In genomic region chrV:13907557-13908104, ce11 we compare ENCODE assay signal across 5 worm cellular contexts.
A peak's percentile ranks its signal among the peaks of the same experiment; 100 is the strongest.
TF ChIP-seq lines count a peak whose summit lies in the region.

No protein-coding gene starts in this region.

TF ChIP-seq in whole organism, L1 larva, 84 proteins besides CTCF, POLR2A, EP300 and RAD21 (continues in another document):
- TF ChIP-seq dpl-1 (GFP tag; optimal IDR thresholded peaks at IDR 0.05; lab: Kevin White, UChicago) = peak in 1 of 3 experiments; percentile 6
- peak; percentile 35 for TF ChIP-seq dsc-1 (tag; optimal IDR thresholded peaks at IDR 0.05; lab: Kevin White, UChicago)
- TF ChIP-seq lsy-2 (tag; optimal IDR thresholded peaks at IDR 0.05; lab: Kevin White, UChicago) = peak in 1 of 2 experiments; percentile 45
- TF ChIP-seq hlh-17 (GFP tag; optimal IDR thresholded peaks at IDR 0.05; lab: Kevin White, UChicago; ENCODE audit: borderline replicate concordance) = no peak
- TF ChIP-seq ama-1 (optimal IDR thresholded peaks at IDR 0.05; lab: Kevin White, UChicago) = peak; percentile 96
- no peak for TF ChIP-seq aha-1 (tag; optimal IDR thresholded peaks at IDR 0.05; lab: Kevin White, UChicago)
- TF ChIP-seq pqm-1 (tag; optimal IDR thresholded peaks at IDR 0.05; lab: Kevin White, UChicago) = no peak
- TF ChIP-seq nhr-47 (tag; optimal IDR thresholded peaks at IDR 0.05; lab: Kevin White, UChicago) = peak; percentile 52
- TF ChIP-seq nhr-85 (tag; lab: Kevin White, UChicago) = peak; percentile 11
- TF ChIP-seq C16A3.4 (tag; optimal IDR thresholded peaks at IDR 0.05; lab: Kevin White, UChicago) = peak; percentile 41
- TF ChIP-seq hpl-2 (GFP tag; optimal IDR thresholded peaks at IDR 0.05; lab: Kevin White, UChicago) = peak; percentile 23
- no peak for TF ChIP-seq elt-2 (tag; optimal IDR thresholded peaks at IDR 0.05; lab: Kevin White, UChicago)
- TF ChIP-seq fkh-4 (tag; optimal IDR thresholded peaks at IDR 0.05; lab: Kevin White, UChicago; ENCODE audit: borderline replicate concordance) = no peak
- TF ChIP-seq efl-1 (optimal IDR thresholded peaks at IDR 0.05; lab: Kevin White, UChicago) = no peak
- TF ChIP-seq efl-1 (GFP tag; optimal IDR thresholded peaks at IDR 0.05 in 1 of 2; lab: Kevin White, UChicago) = peak in 1 of 2 experiments; percentile 96
- peak; percentile 54 for TF ChIP-seq nhr-19 (GFP tag; conservative IDR thresholded peaks at IDR 0.05; lab: Robert Waterston, UW)
- TF ChIP-seq nhr-90 (tag; optimal IDR thresholded peaks at IDR 0.05; lab: Kevin White, UChicago; ENCODE audit: poor library complexity) = peak; percentile 64

TF ChIP-seq in whole organism, L2 larva, 48 proteins besides CTCF, POLR2A, EP300 and RAD21 (continues in another document):
- TF ChIP-seq mdl-1 (tag; optimal IDR thresholded peaks at IDR 0.05; lab: Kevin White, UChicago) (no peak), unc-39 (tag; optimal IDR thresholded peaks at IDR 0.05; lab: Kevin White, UChicago) (no peak), F13H6.1 (tag; optimal IDR thresholded peaks at IDR 0.05; lab: Kevin White, UChicago) (peak; percentile 11), ztf-4 (tag; optimal IDR thresholded peaks at IDR 0.05; lab: Kevin White, UChicago) (peak; percentile 53), unc-55 (GFP tag; optimal IDR thresholded peaks at IDR 0.05; lab: Kevin White, UChicago) (no peak), nhr-23 (tag; optimal IDR thresholded peaks at IDR 0.05; lab: Kevin White, UChicago) (no peak), aly-2 (tag; optimal IDR thresholded peaks at IDR 0.05; lab: Kevin White, UChicago) (no peak), lsy-2 (tag; optimal IDR thresholded peaks at IDR 0.05; lab: Kevin White, UChicago) (peak in 1 of 2 experiments; percentile 60), nhr-10 (tag; optimal IDR thresholded peaks at IDR 0.05; lab: Kevin White, UChicago) (no peak), nhr-11 (tag; optimal IDR thresholded peaks at IDR 0.05; lab: Kevin White, UChicago) (no peak), nhr-129 (tag; optimal IDR thresholded peaks at IDR 0.05; lab: Kevin White, UChicago) (peak; percentile 58), nhr-12 (tag; optimal IDR thresholded peaks at IDR 0.05; lab: Kevin White, UChicago) (peak; percentile 35), Y55F3AM.14 (GFP tag; optimal IDR thresholded peaks at IDR 0.05; lab: Kevin White, UChicago) (peak; percentile 47), gmeb-1 (tag; optimal IDR thresholded peaks at IDR 0.05; lab: Kevin White, UChicago) (peak; percentile 64), C34F6.9 (tag; optimal IDR thresholded peaks at IDR 0.05; lab: Kevin White, UChicago) (peak; percentile 21), sem-4 (tag; optimal IDR thresholded peaks at IDR 0.05; lab: Kevin White, UChicago) (peak; percentile 17), nhr-6 (tag; optimal IDR thresholded peaks at IDR 0.05; lab: Kevin White, UChicago) (no peak), nhr-237 (tag; optimal IDR thresholded peaks at IDR 0.05; lab: Kevin White, UChicago) (no peak), R02D3.7 (tag; optimal IDR thresholded peaks at IDR 0.05; lab: Kevin White, UChicago) (no peak), sma-3 (GFP tag; optimal IDR thresholded peaks at IDR 0.05; lab: Kevin White, UChicago) (peak; percentile 62)

TF ChIP-seq in whole organism, L3 larva, 47 proteins besides CTCF, POLR2A, EP300 and RAD21:
- peak; percentile 98 for TF ChIP-seq ama-1 (optimal IDR thresholded peaks at IDR 0.05; lab: Kevin White, UChicago)
- peak; percentile 72 for TF ChIP-seq jun-1 (tag; optimal IDR thresholded peaks at IDR 0.05; lab: Kevin White, UChicago)
- TF ChIP-seq lin-15B (tag; optimal IDR thresholded peaks at IDR 0.05; lab: Kevin White, UChicago) = no peak
- peak; percentile 0 for TF ChIP-seq nhr-25 (tag; optimal IDR thresholded peaks at IDR 0.05; lab: Kevin White, UChicago)
- no peak for TF ChIP-seq zag-1 (tag; optimal IDR thresholded peaks at IDR 0.05; lab: Kevin White, UChicago)
- TF ChIP-seq nhr-23 (tag; optimal IDR thresholded peaks at IDR 0.05; lab: Kevin White, UChicago) = no peak
- no peak for TF ChIP-seq eor-1 (tag; optimal IDR thresholded peaks at IDR 0.05; lab: Kevin White, UChicago)
- TF ChIP-seq aly-2 (tag; optimal IDR thresholded peaks at IDR 0.05; lab: Kevin White, UChicago) = no peak
- no peak for TF ChIP-seq nhr-237 (tag; optimal IDR thresholded peaks at IDR 0.05; lab: Kevin White, UChicago)
- TF ChIP-seq lsy-12 (tag; optimal IDR thresholded peaks at IDR 0.05; lab: Kevin White, UChicago) = peak; percentile 27
- peak; percentile 3 for TF ChIP-seq pha-4 (tag; optimal IDR thresholded peaks at IDR 0.05; lab: Kevin White, UChicago)
- TF ChIP-seq elt-2 (tag; optimal IDR thresholded peaks at IDR 0.05; lab: Kevin White, UChicago) = peak; percentile 42
- peak; percentile 78 for TF ChIP-seq nhr-43 (tag; optimal IDR thresholded peaks at IDR 0.05; lab: Kevin White, UChicago; ENCODE audit: poor library complexity, severe bottlenecking)
- TF ChIP-seq nhr-76 (tag; optimal IDR thresholded peaks at IDR 0.05; lab: Kevin White, UChicago) = no peak

TF ChIP-seq in whole organism, L4 larva, 104 proteins besides CTCF, POLR2A, EP300 and RAD21 (continues in another document):
- TF ChIP-seq daf-16 (GFP tag; optimal IDR thresholded peaks at IDR 0.05; lab: Kevin White, UChicago) = peak in 1 of 2 experiments; percentile 1
- peak; percentile 18 for TF ChIP-seq daf-16 (tag; optimal IDR thresholded peaks at IDR 0.05; lab: Kevin White, UChicago)
- peak; percentile 27; the same call in 1 of the 2 replicates for TF ChIP-seq nhr-42 (GFP tag; IDR thresholded peaks at IDR 0.05; lab: Robert Waterston, UW)
- TF ChIP-seq lin-38 (GFP tag; IDR thresholded peaks at IDR 0.05; lab: Robert Waterston, UW) = peak; percentile 59
- peak; percentile 11 for TF ChIP-seq nhr-11 (tag; optimal IDR thresholded peaks at IDR 0.05; lab: Kevin White, UChicago)
- TF ChIP-seq lin-29 (GFP tag; IDR thresholded peaks at IDR 0.05; lab: Robert Waterston, UW) = no peak
- TF ChIP-seq mep-1 (tag; optimal IDR thresholded peaks at IDR 0.05; lab: Kevin White, UChicago) = peak; percentile 94
- TF ChIP-seq spr-3 (GFP tag; optimal IDR thresholded peaks at IDR 0.05; lab: Kevin White, UChicago) = peak; percentile 32
- TF ChIP-seq madf-5 (GFP tag; IDR thresholded peaks at IDR 0.05; lab: Robert Waterston, UW) = 0 out of 4 replicates have a peak, but pooled peaks of 1 of the 2 experiments have one; percentile 52
- TF ChIP-seq D1046.2 (GFP tag; IDR thresholded peaks at IDR 0.05; lab: Robert Waterston, UW) = peak; percentile 79; the same call in 1 of the 2 replicates
- TF ChIP-seq dmd-6 (GFP tag; IDR thresholded peaks at IDR 0.05; lab: Robert Waterston, UW) = peak; percentile 56
- peak; percentile 34; the same call in 1 of the 2 replicates for TF ChIP-seq madf-9 (GFP tag; conservative IDR thresholded peaks at IDR 0.05; lab: Robert Waterston, UW)
- TF ChIP-seq mes-2 (tag; optimal IDR thresholded peaks at IDR 0.05; lab: Kevin White, UChicago; ENCODE audit: poor library complexity, severe bottlenecking) = peak; percentile 52
- peak; percentile 4 for TF ChIP-seq hlh-30 (tag; optimal IDR thresholded peaks at IDR 0.05; lab: Kevin White, UChicago; ENCODE audit: insufficient read depth)
- peak; percentile 73 for TF ChIP-seq egl-43 (GFP tag; IDR thresholded peaks at IDR 0.05; lab: Robert Waterston, UW)
- peak; percentile 28 for TF ChIP-seq dve-1 (tag; optimal IDR thresholded peaks at IDR 0.05; lab: Kevin White, UChicago; ENCODE audit: insufficient read depth)
- no peak for TF ChIP-seq zip-2 (tag; optimal IDR thresholded peaks at IDR 0.05; lab: Kevin White, UChicago)
- TF ChIP-seq pha-4 (GFP tag; IDR thresholded peaks at IDR 0.05; lab: Robert Waterston, UW) = peak; percentile 37
- TF ChIP-seq pha-4 (tag; optimal IDR thresholded peaks at IDR 0.05; lab: Kevin White, UChicago) = no peak
- TF ChIP-seq aha-1 (tag; lab: Kevin White, UChicago) = peak; percentile 91
- TF ChIP-seq dmd-8 (GFP tag; IDR thresholded peaks at IDR 0.05; lab: Robert Waterston, UW) = peak; percentile 69
- peak; percentile 50; the same call in 1 of the 2 replicates for TF ChIP-seq arid-1 (GFP tag; conservative IDR thresholded peaks at IDR 0.05; lab: Robert Waterston, UW)

TF ChIP-seq in whole organism, young adult, 124 proteins besides CTCF, POLR2A, EP300 and RAD21 (continues in another document):
- peak; percentile 63 for TF ChIP-seq lin-54 (GFP tag; optimal IDR thresholded peaks at IDR 0.05; lab: Kevin White, UChicago)
- no peak for TF ChIP-seq unc-62 (GFP tag; optimal IDR thresholded peaks at IDR 0.05; lab: Kevin White, UChicago)
- TF ChIP-seq F37B4.10 (GFP tag; IDR thresholded peaks at IDR 0.05; lab: Robert Waterston, UW) = peak; percentile 93; the same call in 1 of the 2 replicates
- peak; percentile 47 for TF ChIP-seq ztf-3 (GFP tag; optimal IDR thresholded peaks at IDR 0.05; lab: Kevin White, UChicago)
- TF ChIP-seq B0019.2 (GFP tag; conservative IDR thresholded peaks at IDR 0.05; lab: Robert Waterston, UW) = no peak; the same call in 1 of the 2 replicates
- peak; percentile 65; the same call in 1 of the 2 replicates for TF ChIP-seq hsf-1 (GFP tag; IDR thresholded peaks at IDR 0.05; lab: Robert Waterston, UW)
- peak; percentile 73 for TF ChIP-seq lir-1 (GFP tag; conservative IDR thresholded peaks at IDR 0.05; lab: Robert Waterston, UW)
- no peak for TF ChIP-seq nhr-27 (tag; optimal IDR thresholded peaks at IDR 0.05; lab: Kevin White, UChicago)
- TF ChIP-seq efl-1 (GFP tag; optimal IDR thresholded peaks at IDR 0.05; lab: Kevin White, UChicago) = no peak
- peak; percentile 68 for TF ChIP-seq attf-5 (GFP tag; optimal IDR thresholded peaks at IDR 0.05; lab: Kevin White, UChicago)
- TF ChIP-seq mel-28 (tag; optimal IDR thresholded peaks at IDR 0.05; lab: Kevin White, UChicago; ENCODE audit: borderline replicate concordance) = peak; percentile 88
- TF ChIP-seq cebp-2 (GFP tag; IDR thresholded peaks at IDR 0.05; lab: Robert Waterston, UW) = 0 out of 2 replicates have a peak, but pooled peaks have one; percentile 58
- TF ChIP-seq Y53F4B.3 (GFP tag; IDR thresholded peaks at IDR 0.05; lab: Robert Waterston, UW) = no peak; the same call in 1 of the 2 replicates
- TF ChIP-seq K11D2.4 (GFP tag; IDR thresholded peaks at IDR 0.05; lab: Robert Waterston, UW) = peak; percentile 84
- TF ChIP-seq madf-3 (GFP tag; IDR thresholded peaks at IDR 0.05; lab: Robert Waterston, UW) = peak; percentile 69
- no peak for TF ChIP-seq F57A8.1 (GFP tag; optimal IDR thresholded peaks at IDR 0.05; lab: Kevin White, UChicago)
- 0 out of 2 replicates have a peak, but pooled peaks have one; percentile 16 for TF ChIP-seq attf-3 (GFP tag; conservative IDR thresholded peaks at IDR 0.05; lab: Robert Waterston, UW)
- TF ChIP-seq ama-1 (optimal IDR thresholded peaks at IDR 0.05; lab: Kevin White, UChicago) = peak; percentile 91
- TF ChIP-seq ama-1 (GFP tag; optimal IDR thresholded peaks at IDR 0.05; lab: Kevin White, UChicago) = no peak
- no peak; the same call in 1 of the 2 replicates for TF ChIP-seq D2030.7 (GFP tag; IDR thresholded peaks at IDR 0.05; lab: Robert Waterston, UW)
- peak; percentile 55 for TF ChIP-seq pha-4 (tag; optimal IDR thresholded peaks at IDR 0.05; lab: Kevin White, UChicago)
- no peak for TF ChIP-seq hlh-26 (GFP tag; conservative IDR thresholded peaks at IDR 0.05; lab: Robert Waterston, UW)
- peak; percentile 47 for TF ChIP-seq nhr-80 (tag; optimal IDR thresholded peaks at IDR 0.05; lab: Kevin White, UChicago)
- TF ChIP-seq ceh-79 (tag; optimal IDR thresholded peaks at IDR 0.05; lab: Kevin White, UChicago) = no peak
- no peak for TF ChIP-seq B0261.1 (tag; optimal IDR thresholded peaks at IDR 0.05; lab: Kevin White, UChicago)
